Worm (Caenorhabditis elegans) whole organism, L4 larva: ENCODE data around the gene umps-1.

Experiments used
- ama-1 ChIP-seq: fragments of 150-350 bp; optimal IDR thresholded peaks from 2 replicates; lab custom pipeline; 2014; ENCODE audit warnings: inconsistent platforms, mixed read lengths
- arid-1 ChIP-seq: fragments of 200-800 bp; sonication (Bioruptor generic); conservative IDR thresholded peaks from 2 replicates; pipeline ENCODE4 v1.3.6; 2022; ENCODE audit warnings: missing genetic modification reagents, missing genetic modification characterization, missing compliant biosample characterization
- fkh-10 ChIP-seq: fragments of 150-350 bp; optimal IDR thresholded peaks from 2 replicates; lab custom pipeline; 2014; ENCODE audit warnings: missing biosample characterization, missing genetic modification reagents, missing genetic modification characterization
- lin-39 ChIP-seq: fragments of 150-350 bp; optimal IDR thresholded peaks from 2 replicates; lab custom pipeline; 2014; ENCODE audit warnings: missing biosample characterization, missing genetic modification reagents, missing genetic modification characterization
- mdl-1 ChIP-seq, 2 experiments: fragments of 150-350 bp in 1 of 2; sonication (generic microtip) in 1 of 2; optimal IDR thresholded peaks; 2 replicates each; lab custom pipeline; 2014 to 2017; ENCODE audit warnings: missing biosample characterization in 2 of 2, missing genetic modification characterization in 2 of 2
- mep-1 ChIP-seq: fragments of 150-350 bp; sonication (generic microtip); optimal IDR thresholded peaks from 3 replicates; lab custom pipeline; 2014; ENCODE audit warnings: missing biosample characterization, missing genetic modification characterization
- nhr-237 ChIP-seq: sonication (generic microtip); optimal IDR thresholded peaks from 2 replicates; lab custom pipeline; 2017; ENCODE audit warnings: missing biosample characterization, missing genetic modification characterization
- nhr-6 ChIP-seq: fragments of 150-350 bp; optimal IDR thresholded peaks from 2 replicates; lab custom pipeline; 2014; ENCODE audit warnings: missing biosample characterization, missing genetic modification characterization
- nhr-77 ChIP-seq: fragments of 150-350 bp; optimal IDR thresholded peaks from 2 replicates; lab custom pipeline; 2014; ENCODE audit warnings: missing biosample characterization, missing genetic modification characterization
- pha-4 ChIP-seq, 2 experiments: fragments of 150-350 bp in 1 of 2; fragments of 200-800 bp in 1 of 2; sonication (Bioruptor generic) in 1 of 2; IDR thresholded peaks in 1 of 2; optimal IDR thresholded peaks in 1 of 2; 2 replicates each; pipeline versions ENCODE4 v1.3.6 to Lab custom; 2014 to 2022; ENCODE audit warnings: missing genetic modification characterization in 2 of 2, missing genetic modification reagents in 2 of 2, missing biosample characterization in 1 of 2, missing compliant biosample characterization in 1 of 2
- snpc-4 ChIP-seq: fragments of 150-350 bp; optimal IDR thresholded peaks from 2 replicates; lab custom pipeline; 2014; ENCODE audit warnings: missing biosample characterization, missing genetic modification characterization

DNA sequence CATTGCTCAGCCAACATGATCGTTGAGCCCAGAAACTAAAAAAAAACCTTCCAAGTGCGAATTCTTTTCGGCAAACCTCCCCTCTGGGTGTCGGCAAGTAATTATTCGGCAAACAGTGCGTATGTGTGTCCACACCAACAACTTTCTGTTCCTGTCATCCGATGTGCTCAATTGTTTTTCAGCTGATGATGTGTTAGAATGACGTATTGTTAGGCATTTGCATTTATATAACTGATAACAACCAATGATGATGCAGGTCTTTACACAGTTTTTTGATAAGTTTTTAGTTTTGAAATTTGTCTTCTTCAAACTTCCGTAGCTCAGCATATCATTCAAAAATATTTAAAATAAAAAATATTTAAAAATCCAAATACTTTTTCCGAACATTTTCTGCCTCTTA lies 21.5 kb upstream of the umps-1 start:
- TF ChIP-seq ama-1 (lab: Kevin White, UChicago) (no peak), snpc-4 (no peak), mdl-1 (tag; optimal IDR thresholded peaks at IDR 0.05; lab: Kevin White, UChicago) (no peak), fkh-10 (GFP tag; lab: Kevin White, UChicago) (no peak), pha-4 (GFP tag; IDR thresholded peaks at IDR 0.05; lab: Robert Waterston, UW) (no peak), pha-4 (tag; optimal IDR thresholded peaks at IDR 0.05; lab: Kevin White, UChicago) (no peak), nhr-77 (tag; lab: Kevin White, UChicago) (no peak), nhr-237 (tag; lab: Kevin White, UChicago) (no peak), nhr-6 (no peak), lin-39 (tag; lab: Kevin White, UChicago) (no peak), arid-1 (GFP tag; lab: Robert Waterston, UW) (no peak), mep-1 (tag; lab: Kevin White, UChicago) (no peak)
